Fruit fly (Drosophila melanogaster) whole organism, larva: ENCODE measurements around the gene Cyp4c3.

ENCODE experiments used
- noc ChIP-seq: fragments of 200-800 bp; sonication (Bioruptor generic); optimal IDR thresholded peaks from 3 replicates; lab custom pipeline; 2019; ENCODE audit warnings: missing biosample characterization, mild to moderate bottlenecking, missing genetic modification characterization, moderate library complexity

Gene Cyp4c3

dm6 chr3R:30872301-30873044, 21.4 kb upstream of the Cyp4c3 start, which contains the start of gene CG15545:
TSS of gene CG15545 (minus strand) at chr3R:30872351.
- no peak for TF ChIP-seq noc (tag; lab: Kevin White, UChicago)

DNA sequence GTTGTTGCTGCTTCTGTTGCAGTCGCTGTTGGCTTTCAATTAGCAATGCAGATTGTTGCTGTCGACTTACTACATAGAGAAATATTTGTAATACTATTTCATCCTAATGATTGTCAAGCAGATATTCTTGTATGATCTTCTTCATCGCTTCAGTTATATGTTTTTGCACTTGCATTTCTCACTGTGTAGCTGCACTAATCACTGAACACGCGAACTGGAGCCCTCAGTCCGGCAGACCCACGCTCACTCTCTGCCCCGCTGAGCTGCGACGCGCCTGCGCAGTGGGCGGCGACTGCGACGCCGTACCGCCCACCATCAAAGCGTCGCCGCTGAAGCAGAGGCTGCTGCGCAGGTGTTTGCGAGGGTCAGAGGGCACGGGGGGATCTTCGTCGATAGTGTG, 19.2 kb upstream of the Cyp4c3 start:
- TF ChIP-seq noc (tag; lab: Kevin White, UChicago), result no peak

dm6 chr3R:30876136-30876683, 17.6 kb upstream of the Cyp4c3 start, which contains the start of gene CG15546:
TSS of gene CG15546 (minus strand) at chr3R:30876186.
- no peak for TF ChIP-seq noc (tag; lab: Kevin White, UChicago)

DNA sequence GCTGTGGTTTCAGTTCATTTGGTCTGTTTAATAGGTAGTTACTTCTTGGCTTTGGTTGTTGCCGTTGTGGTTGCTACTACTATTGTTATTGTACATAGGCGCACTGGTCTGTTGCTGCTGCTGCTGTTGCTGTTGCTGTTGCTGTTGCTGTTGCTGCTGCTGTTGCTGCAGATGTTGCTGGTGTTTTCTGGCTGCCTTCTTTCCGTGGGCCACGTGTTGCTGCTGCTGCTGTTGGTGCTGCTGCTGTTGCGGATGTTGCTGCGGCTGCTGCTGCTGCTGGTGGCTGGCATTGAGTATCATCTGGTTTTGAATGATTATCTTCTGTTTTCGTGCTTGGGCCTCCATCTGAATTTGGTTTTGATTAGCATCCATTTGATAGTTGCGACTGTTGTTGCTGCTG, 15.7 kb upstream of the Cyp4c3 start:
- TF ChIP-seq noc (tag; lab: Kevin White, UChicago), result no peak

DNA sequence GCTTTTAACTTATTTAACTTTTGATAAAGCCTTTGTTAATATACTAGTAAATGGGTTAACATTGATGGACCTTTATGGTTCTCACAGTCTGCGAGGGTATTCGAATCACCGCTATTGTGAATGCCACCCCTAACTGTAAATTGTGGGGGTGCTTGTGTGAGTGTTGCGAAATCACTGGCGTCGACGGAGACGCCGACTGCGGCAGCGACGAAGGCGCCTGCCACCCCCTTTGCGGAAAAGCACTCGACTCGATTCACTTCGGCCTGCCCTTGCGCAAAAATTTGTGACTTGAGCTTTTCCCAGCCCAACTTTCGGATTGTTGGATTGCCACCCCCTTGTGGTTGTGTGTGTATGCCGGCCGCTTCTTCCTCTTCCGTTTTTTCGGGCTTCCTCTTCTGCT, 13.8 kb upstream of the Cyp4c3 start:
- no peak for TF ChIP-seq noc (tag; lab: Kevin White, UChicago)

dm6 chr3R:30880894-30881293, 12.9 kb upstream of the Cyp4c3 start, which contains the start of gene CG12071:
TSS of gene CG12071 (minus strand) at chr3R:30881027.
- no peak for TF ChIP-seq noc (tag; lab: Kevin White, UChicago)

DNA sequence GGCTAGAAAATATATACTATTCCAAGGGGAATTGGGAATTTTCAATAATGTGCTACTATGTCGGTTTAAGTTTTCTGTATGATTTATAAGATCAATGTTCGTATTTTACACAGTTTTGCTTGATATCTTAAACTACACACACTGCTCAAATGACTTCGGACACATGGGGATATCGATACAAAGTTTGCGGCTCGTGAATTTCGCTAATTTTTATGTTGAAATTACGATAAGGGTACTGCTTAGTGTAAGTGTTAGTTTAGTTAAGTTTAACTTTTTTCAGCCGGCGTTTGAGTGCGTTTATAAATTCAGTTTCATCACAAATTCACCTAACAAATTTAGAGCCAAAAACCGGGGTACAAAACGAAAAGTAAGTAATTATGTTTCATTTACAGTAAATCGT, 10.4 kb upstream of the Cyp4c3 start, which contains the start of gene CG15547:
Gene CG15547, minus strand, starts transcription at position 101 of the 400 bp plus-strand sequence.
- no peak for TF ChIP-seq noc (tag; lab: Kevin White, UChicago)

DNA sequence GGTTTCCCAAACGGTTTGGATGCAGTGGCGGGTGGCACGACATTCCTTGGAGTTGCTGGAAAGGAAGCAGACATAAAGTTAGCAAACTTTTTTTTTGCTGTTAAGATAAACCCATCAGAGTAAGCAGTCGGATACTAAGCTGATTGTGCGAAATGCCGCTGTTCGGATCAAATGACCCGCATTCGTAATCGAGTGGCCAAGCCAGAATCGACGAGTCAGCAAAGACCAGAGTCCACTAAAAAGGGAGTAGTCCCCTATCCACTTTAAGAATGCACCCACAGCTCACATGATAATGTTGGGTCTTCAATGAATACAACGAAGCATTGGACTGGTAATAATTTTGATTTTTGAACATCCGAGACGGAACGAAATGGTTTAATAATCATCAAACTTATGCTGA, 7.0 kb upstream of the Cyp4c3 start:
- no peak for TF ChIP-seq noc (tag; lab: Kevin White, UChicago)

- no peak for TF ChIP-seq noc (tag; lab: Kevin White, UChicago)
These were observed 6.5 kb upstream of the Cyp4c3 start for dm6 chr3R:30887302-30887701.

- TF ChIP-seq noc (tag; lab: Kevin White, UChicago), result peak; percentile 69
These were observed 5.9 kb upstream of the Cyp4c3 start for dm6 chr3R:30887711-30888549.

DNA sequence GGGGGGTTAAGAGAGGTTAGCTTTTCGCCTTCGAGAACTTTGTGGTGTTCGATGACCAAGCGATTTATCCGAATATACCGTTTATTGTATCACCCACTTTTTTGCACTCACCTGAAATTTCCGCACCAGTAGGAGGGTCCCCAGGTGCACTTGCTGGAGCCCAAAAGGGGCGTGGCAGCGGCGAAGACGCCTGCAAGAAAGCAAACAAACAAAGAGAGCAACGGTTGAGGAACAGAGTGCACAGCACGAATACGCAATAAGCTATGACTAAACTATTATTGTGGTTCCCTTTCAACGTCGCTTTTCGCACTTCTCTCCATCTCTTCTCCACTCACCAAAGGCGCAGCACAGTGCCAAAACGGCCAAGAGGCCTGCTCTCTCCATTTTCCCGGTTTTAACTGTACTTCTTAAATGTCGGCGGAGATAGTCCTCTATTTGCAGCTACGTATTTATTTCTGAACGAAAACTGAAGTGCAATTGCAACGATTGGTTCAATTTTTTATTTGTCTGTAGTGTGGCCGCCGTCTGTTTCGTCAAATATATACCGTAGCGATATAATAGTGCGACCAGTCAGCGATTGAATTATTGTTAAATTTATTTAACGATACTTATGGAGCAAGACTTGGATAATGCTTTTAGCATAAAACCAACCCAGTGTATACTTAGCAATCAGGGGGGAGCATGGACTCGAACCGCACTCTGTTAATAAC, 5.1 kb upstream of the Cyp4c3 start, which contains the start of gene Sap-r:
Gene Sap-r, minus strand, starts transcription at position 513 of the 710 bp plus-strand sequence.
- TF ChIP-seq noc (tag; lab: Kevin White, UChicago), result no peak

DNA sequence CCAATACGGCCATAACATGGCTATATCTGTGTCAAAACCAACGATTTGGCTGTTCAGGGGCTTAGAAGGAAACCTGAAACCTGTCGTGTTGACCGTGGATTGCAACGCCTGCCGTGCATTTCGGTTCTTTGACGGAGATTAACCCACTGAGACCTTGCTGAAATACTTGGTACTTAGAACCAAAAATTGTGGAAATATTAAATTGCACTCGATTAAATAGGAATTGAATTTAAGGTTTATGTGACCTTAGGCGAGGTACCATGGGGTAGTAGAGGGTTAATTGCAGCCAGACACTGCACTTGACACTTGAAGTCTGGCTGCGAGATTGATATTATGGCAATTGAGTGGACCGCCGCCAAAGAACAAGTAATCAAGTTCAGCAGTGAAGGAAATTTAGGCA, 3.8 kb upstream of the Cyp4c3 start:
- no peak for TF ChIP-seq noc (tag; lab: Kevin White, UChicago)

dm6 chr3R:30902061-30902460, 8.2 kb downstream of the Cyp4c3 start, which contains the start of gene CG33483:
TSS of gene CG33483 (minus strand) at chr3R:30902161.
- no peak for TF ChIP-seq noc (tag; lab: Kevin White, UChicago)

dm6 chr3R:30903994-30904393, 10.2 kb downstream of the Cyp4c3 start:
- TF ChIP-seq noc (tag; lab: Kevin White, UChicago), result no peak

DNA sequence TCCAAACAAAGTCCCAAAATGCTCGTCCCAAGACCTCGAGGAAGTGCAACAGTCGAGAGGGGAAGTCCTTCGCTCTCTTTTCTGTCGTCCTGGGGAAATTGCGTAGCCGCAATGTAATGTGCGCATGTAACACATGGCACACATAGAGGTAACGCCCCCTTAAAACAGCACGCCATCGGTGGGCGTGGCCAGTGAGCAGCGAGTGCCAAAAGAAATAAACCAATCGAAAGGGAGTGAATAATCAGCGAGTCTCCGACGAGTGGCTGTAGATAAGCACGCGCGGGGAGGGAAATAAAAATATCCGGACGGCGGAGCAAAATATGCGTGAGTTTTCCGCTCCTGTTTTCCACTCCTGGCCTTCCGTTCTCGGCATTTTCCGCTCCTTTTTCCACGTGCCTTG, 15.2 kb downstream of the Cyp4c3 start:
- no peak for TF ChIP-seq noc (tag; lab: Kevin White, UChicago)
